Fruit fly (Drosophila melanogaster) whole organism, adult: Measurements from ENCODE around the gene Mettl4.

ENCODE experiments used
- CG11617 ChIP-seq: fragments of 200-800 bp; sonication (Bioruptor generic); optimal IDR thresholded peaks from 2 replicates; lab custom pipeline; 2017; ENCODE audit warnings: mild to moderate bottlenecking, missing biosample characterization, missing genetic modification reagents, missing genetic modification characterization
- CG12768 ChIP-seq: fragments of 200-800 bp; sonication (Bioruptor generic); optimal IDR thresholded peaks from 2 replicates; lab custom pipeline; 2017; ENCODE audit warnings: missing biosample characterization, missing genetic modification characterization, mild to moderate bottlenecking, moderate library complexity, missing genetic modification reagents
- CG14711 ChIP-seq: fragments of 200-800 bp; sonication (Bioruptor generic); optimal IDR thresholded peaks from 2 replicates; lab custom pipeline; 2018; ENCODE audit warnings: missing biosample characterization, mild to moderate bottlenecking, missing genetic modification characterization, moderate library complexity
- CG1620 ChIP-seq: fragments of 200-800 bp; sonication (Bioruptor generic); optimal IDR thresholded peaks from 2 replicates; lab custom pipeline; 2016; ENCODE audit warnings: missing biosample characterization, missing genetic modification characterization
- CG33017 ChIP-seq: fragments of 200-800 bp; sonication (Bioruptor generic); optimal IDR thresholded peaks from 2 replicates; lab custom pipeline; 2018; ENCODE audit warnings: missing biosample characterization, mild to moderate bottlenecking, missing genetic modification characterization, moderate library complexity
- CG5204 ChIP-seq: fragments of 200-800 bp; sonication (Bioruptor generic); optimal IDR thresholded peaks from 2 replicates; lab custom pipeline; 2016; ENCODE audit warnings: missing biosample characterization, missing genetic modification characterization
- CG7045 ChIP-seq: fragments of 200-800 bp; sonication (Bioruptor generic); optimal IDR thresholded peaks from 2 replicates; lab custom pipeline; 2017; ENCODE audit warnings: missing biosample characterization, mild to moderate bottlenecking, missing genetic modification characterization
- CG7101 ChIP-seq: fragments of 200-800 bp; sonication (Bioruptor generic); optimal IDR thresholded peaks from 2 replicates; lab custom pipeline; 2018; ENCODE audit warnings: missing biosample characterization, mild to moderate bottlenecking, missing genetic modification characterization, moderate library complexity
- Clk ChIP-seq: fragments of 200-800 bp; sonication (Bioruptor generic); optimal IDR thresholded peaks from 2 replicates; lab custom pipeline; 2017; ENCODE audit warnings: missing biosample characterization, missing genetic modification characterization
- Crg-1 ChIP-seq: fragments of 200-800 bp; sonication (Bioruptor generic); optimal IDR thresholded peaks from 2 replicates; lab custom pipeline; 2016; ENCODE audit warnings: missing biosample characterization, missing genetic modification characterization
- Hr96 ChIP-seq: fragments of 200-800 bp; sonication (Bioruptor generic); optimal IDR thresholded peaks from 2 replicates; lab custom pipeline; 2016; ENCODE audit warnings: missing biosample characterization, missing genetic modification characterization
- Mnt ChIP-seq: fragments of 200-800 bp; sonication (Bioruptor generic); optimal IDR thresholded peaks from 2 replicates; lab custom pipeline; 2016; ENCODE audit warnings: missing biosample characterization, mild to moderate bottlenecking, missing genetic modification characterization
- bab1 ChIP-seq: fragments of 200-800 bp; sonication (Bioruptor generic); optimal IDR thresholded peaks from 3 replicates; lab custom pipeline; 2019; ENCODE audit warnings: missing biosample characterization, mild to moderate bottlenecking, missing genetic modification characterization, moderate library complexity
- cic ChIP-seq: fragments of 200-800 bp; sonication (Bioruptor generic); optimal IDR thresholded peaks from 2 replicates; lab custom pipeline; 2017; ENCODE audit warnings: missing biosample characterization, mild to moderate bottlenecking, missing genetic modification characterization, moderate library complexity
- cnc ChIP-seq, 2 experiments: fragments of >200 bp; optimal IDR thresholded peaks; 2 replicates each; lab custom pipeline; 2017
- kay ChIP-seq: fragments of 200-800 bp; sonication (Bioruptor generic); peaks from one replicate; lab custom pipeline; 2016; ENCODE audit warnings: missing biosample characterization, missing genetic modification characterization, borderline replicate concordance
- ovo ChIP-seq: fragments of 200-800 bp; sonication (Bioruptor generic); optimal IDR thresholded peaks from 2 replicates; lab custom pipeline; 2016; ENCODE audit warnings: missing biosample characterization, missing genetic modification characterization
- pad ChIP-seq: fragments of 200-800 bp; sonication (Bioruptor generic); optimal IDR thresholded peaks from 3 replicates; lab custom pipeline; 2017; ENCODE audit warnings: missing biosample characterization, missing genetic modification characterization, mild to moderate bottlenecking, moderate library complexity, missing genetic modification reagents
- tj ChIP-seq: fragments of 200-800 bp; sonication (Bioruptor generic); optimal IDR thresholded peaks from 3 replicates; lab custom pipeline; 2017; ENCODE audit warnings: missing biosample characterization, mild to moderate bottlenecking, missing genetic modification characterization, moderate library complexity
- toe ChIP-seq: fragments of 200-800 bp; sonication (Bioruptor generic); optimal IDR thresholded peaks from 2 replicates; lab custom pipeline; 2016; ENCODE audit warnings: missing biosample characterization, missing genetic modification characterization

The Mettl4 gene

dm6 chr3R:16650950-16651349 lies at the start of gene Mettl4:
Gene Mettl4, minus strand, starts transcription at chr3R:16651157.
- TF ChIP-seq kay (GFP tag; lab: Kevin White, UChicago) (no peak), bab1 (GFP tag; lab: Kevin White, UChicago) (peak; percentile 3)

dm6 chr3R:16682901-16683300 lies 31.9 kb upstream of the Mettl4 start:
- peak; percentile 25 for TF ChIP-seq kay (GFP tag; lab: Kevin White, UChicago)
- TF ChIP-seq CG33017 = no peak

dm6 chr3R:16677934-16678333 lies 27.0 kb upstream of the Mettl4 start:
- no peak for TF ChIP-seq CG11617 (GFP tag; lab: Kevin White, UChicago)
- no peak for TF ChIP-seq bab1 (GFP tag; lab: Kevin White, UChicago)

dm6 chr3R:16676518-16676917 lies 25.6 kb upstream of the Mettl4 start:
- TF ChIP-seq ovo (GFP tag; lab: Kevin White, UChicago) (no peak), kay (GFP tag; lab: Kevin White, UChicago) (no peak), Crg-1 (no peak), toe (no peak), pad (GFP tag; lab: Kevin White, UChicago) (no peak), cic (GFP tag; lab: Kevin White, UChicago) (no peak), CG1620 (GFP tag; lab: Kevin White, UChicago) (no peak), CG12768 (GFP tag; lab: Kevin White, UChicago) (no peak), Hr96 (no peak)

- TF ChIP-seq cnc (optimal IDR thresholded peaks at IDR 0.05; lab: Kevin White, UChicago) = no peak
- TF ChIP-seq CG12768 (GFP tag; lab: Kevin White, UChicago) = no peak
- TF ChIP-seq tj (GFP tag; lab: Kevin White, UChicago) = no peak
- TF ChIP-seq CG1620 (GFP tag; lab: Kevin White, UChicago) = no peak
- no peak for TF ChIP-seq cic (GFP tag; lab: Kevin White, UChicago)
- no peak for TF ChIP-seq CG33017
- TF ChIP-seq CG14711 (tag; lab: Kevin White, UChicago) = no peak
- no peak for TF ChIP-seq Hr96
- no peak for TF ChIP-seq ovo (GFP tag; lab: Kevin White, UChicago)
- TF ChIP-seq CG5204 = no peak
- no peak for TF ChIP-seq kay (GFP tag; lab: Kevin White, UChicago)
- TF ChIP-seq toe = no peak
- no peak for TF ChIP-seq CG7101 (tag; lab: Kevin White, UChicago)
- TF ChIP-seq Crg-1 = no peak
- TF ChIP-seq bab1 (GFP tag; lab: Kevin White, UChicago) = no peak
These were observed 22.2 kb upstream of the Mettl4 start for dm6 chr3R:16673184-16673583.

dm6 chr3R:16672213-16672706 lies 21.3 kb upstream of the Mettl4 start:
- TF ChIP-seq Hr96 = no peak
- no peak for TF ChIP-seq CG33017
- no peak for TF ChIP-seq CG5204
- TF ChIP-seq ovo (GFP tag; lab: Kevin White, UChicago) = no peak
- TF ChIP-seq Mnt = no peak
- TF ChIP-seq tj (GFP tag; lab: Kevin White, UChicago) = no peak
- TF ChIP-seq CG7101 (tag; lab: Kevin White, UChicago) = no peak
- TF ChIP-seq CG12768 (GFP tag; lab: Kevin White, UChicago) = no peak

dm6 chr3R:16664144-16664825 lies 13.3 kb upstream of the Mettl4 start:
- TF ChIP-seq cnc (optimal IDR thresholded peaks at IDR 0.05; lab: Kevin White, UChicago) = no peak
- no peak for TF ChIP-seq Crg-1
- TF ChIP-seq bab1 (GFP tag; lab: Kevin White, UChicago) = no peak
- no peak for TF ChIP-seq CG14711 (tag; lab: Kevin White, UChicago)
- no peak for TF ChIP-seq CG33017
- TF ChIP-seq CG7045 (GFP tag; lab: Kevin White, UChicago) = no peak
- TF ChIP-seq CG11617 (GFP tag; lab: Kevin White, UChicago) = no peak
- TF ChIP-seq Hr96 = no peak
- no peak for TF ChIP-seq toe
- TF ChIP-seq tj (GFP tag; lab: Kevin White, UChicago) = no peak
- no peak for TF ChIP-seq Mnt
- TF ChIP-seq pad (GFP tag; lab: Kevin White, UChicago) = no peak
- no peak for TF ChIP-seq CG1620 (GFP tag; lab: Kevin White, UChicago)
- no peak for TF ChIP-seq cic (GFP tag; lab: Kevin White, UChicago)
- no peak for TF ChIP-seq kay (GFP tag; lab: Kevin White, UChicago)
- no peak for TF ChIP-seq ovo (GFP tag; lab: Kevin White, UChicago)
- no peak for TF ChIP-seq CG12768 (GFP tag; lab: Kevin White, UChicago)
- no peak for TF ChIP-seq CG5204
- TF ChIP-seq CG7101 (tag; lab: Kevin White, UChicago) = no peak

dm6 chr3R:16661693-16662092 lies 10.7 kb upstream of the Mettl4 start:
- no peak for TF ChIP-seq Hr96
- no peak for TF ChIP-seq cic (GFP tag; lab: Kevin White, UChicago)
- TF ChIP-seq cnc (optimal IDR thresholded peaks at IDR 0.05; lab: Kevin White, UChicago) = no peak
- no peak for TF ChIP-seq Clk (GFP tag; lab: Kevin White, UChicago)
- no peak for TF ChIP-seq bab1 (GFP tag; lab: Kevin White, UChicago)
- TF ChIP-seq CG12768 (GFP tag; lab: Kevin White, UChicago) = no peak
- no peak for TF ChIP-seq pad (GFP tag; lab: Kevin White, UChicago)
- no peak for TF ChIP-seq CG5204
- no peak for TF ChIP-seq Mnt
- no peak for TF ChIP-seq CG7101 (tag; lab: Kevin White, UChicago)
- TF ChIP-seq ovo (GFP tag; lab: Kevin White, UChicago) = no peak
- no peak for TF ChIP-seq tj (GFP tag; lab: Kevin White, UChicago)
- no peak for TF ChIP-seq kay (GFP tag; lab: Kevin White, UChicago)
- no peak for TF ChIP-seq CG7045 (GFP tag; lab: Kevin White, UChicago)
- TF ChIP-seq CG1620 (GFP tag; lab: Kevin White, UChicago) = no peak
- TF ChIP-seq toe = no peak
- TF ChIP-seq CG33017 = no peak
- no peak for TF ChIP-seq CG14711 (tag; lab: Kevin White, UChicago)
- TF ChIP-seq Crg-1 = no peak
